Worm (Caenorhabditis elegans): ENCODE results near the gene ttc-7.

ttc-7 gene

ce11 chrIII:1927230-1927629 is 67.0 kb downstream of the ttc-7 start (continued):
- TF ChIP-seq sptf-2 (GFP tag; optimal IDR thresholded peaks at IDR 0.05) (no peak), ceh-27 (GFP tag; optimal IDR thresholded peaks at IDR 0.05) (no peak), hrde-1 (tag; optimal IDR thresholded peaks at IDR 0.05; ENCODE audit: borderline replicate concordance) (no peak), Y67H2A.10 (GFP tag; conservative IDR thresholded peaks at IDR 0.05) (no peak), nfya-2 (GFP tag; IDR thresholded peaks at IDR 0.05) (no peak)
